Worm (Caenorhabditis elegans) whole organism, mixed stage, embryonic: Measurements from ENCODE around the gene odr-10.
A peak's percentile ranks its signal among the peaks of the same experiment; 100 is the strongest.
"Not testable (repeated sequence)": the region's sequence is repeated elsewhere in the genome, so short reads cannot be mapped to it uniquely, and the experiment has no call there.

Experiments used
- M03D4.4 ChIP-seq: sonication (generic microtip); optimal IDR thresholded peaks from 2 replicates; lab custom pipeline; 2017; ENCODE audit warnings: mild to moderate bottlenecking, missing genetic modification characterization, missing compliant biosample characterization
- bed-3 ChIP-seq: fragments of 200-800 bp; sonication (Bioruptor generic); optimal IDR thresholded peaks from 3 replicates; lab custom pipeline; 2018; ENCODE audit warnings: mild to moderate bottlenecking, missing genetic modification characterization, moderate library complexity, missing compliant biosample characterization
- blmp-1 ChIP-seq: fragments of 150-350 bp; optimal IDR thresholded peaks from 2 replicates; lab custom pipeline; 2014; ENCODE audit warnings: missing biosample characterization, missing genetic modification characterization
- ceh-39 ChIP-seq: fragments of 150-350 bp; optimal IDR thresholded peaks from 2 replicates; lab custom pipeline; 2014; ENCODE audit warnings: missing biosample characterization, missing genetic modification characterization
- ceh-43 ChIP-seq: fragments of 200-800 bp; sonication (Bioruptor generic); optimal IDR thresholded peaks from 2 replicates; lab custom pipeline; 2018; ENCODE audit warnings: mild to moderate bottlenecking, missing genetic modification characterization, moderate library complexity, missing compliant biosample characterization
- ceh-83 ChIP-seq: fragments of 200-800 bp; sonication (Bioruptor generic); optimal IDR thresholded peaks from 2 replicates; lab custom pipeline; 2018; ENCODE audit warnings: mild to moderate bottlenecking, missing genetic modification characterization, missing compliant biosample characterization
- ces-1 ChIP-seq: fragments of 150-350 bp; optimal IDR thresholded peaks from 2 replicates; lab custom pipeline; 2014; ENCODE audit warnings: missing biosample characterization, missing genetic modification reagents, missing genetic modification characterization
- cnd-1 ChIP-seq: fragments of 200-800 bp; sonication (Bioruptor generic); optimal IDR thresholded peaks from 2 replicates; lab custom pipeline; 2018; ENCODE audit warnings: mild to moderate bottlenecking, missing genetic modification characterization, missing compliant biosample characterization
- drap-1 ChIP-seq: fragments of 200-800 bp; sonication (Bioruptor generic); optimal IDR thresholded peaks from 3 replicates; lab custom pipeline; 2018; ENCODE audit warnings: mild to moderate bottlenecking, missing genetic modification characterization, missing compliant biosample characterization
- elt-3 ChIP-seq: fragments of 150-350 bp; optimal IDR thresholded peaks from 2 replicates; lab custom pipeline; 2014; ENCODE audit warnings: missing biosample characterization, missing genetic modification characterization
- flh-1 ChIP-seq: fragments of 200-800 bp; sonication (Bioruptor generic); optimal IDR thresholded peaks from 2 replicates; lab custom pipeline; 2018; ENCODE audit warnings: mild to moderate bottlenecking, missing genetic modification characterization, moderate library complexity, missing compliant biosample characterization
- ham-2 ChIP-seq: fragments of 200-800 bp; sonication (Bioruptor generic); optimal IDR thresholded peaks from 2 replicates; lab custom pipeline; 2018; ENCODE audit warnings: mild to moderate bottlenecking, missing genetic modification characterization, missing compliant biosample characterization
- hlh-1 ChIP-seq: fragments of 150-350 bp; optimal IDR thresholded peaks from 2 replicates; lab custom pipeline; 2014; ENCODE audit warnings: missing biosample characterization, missing genetic modification reagents, missing genetic modification characterization
- lin-32 ChIP-seq: fragments of 200-800 bp; sonication (Bioruptor generic); optimal IDR thresholded peaks from 2 replicates; lab custom pipeline; 2018; ENCODE audit warnings: mild to moderate bottlenecking, missing genetic modification characterization, missing compliant biosample characterization
- lsy-2 ChIP-seq: fragments of 150-350 bp; optimal IDR thresholded peaks from 2 replicates; lab custom pipeline; 2014; ENCODE audit warnings: missing biosample characterization, missing genetic modification characterization
- mab-5 ChIP-seq: fragments of 150-350 bp; optimal IDR thresholded peaks from 2 replicates; lab custom pipeline; 2014; ENCODE audit warnings: missing biosample characterization, missing genetic modification characterization
- mep-1 ChIP-seq: fragments of 150-350 bp; optimal IDR thresholded peaks from 2 replicates; lab custom pipeline; 2017; ENCODE audit warnings: missing biosample characterization, missing genetic modification reagents, missing genetic modification characterization, inconsistent platforms
- mls-2 ChIP-seq: sonication (generic microtip); optimal IDR thresholded peaks from 2 replicates; lab custom pipeline; 2016; ENCODE audit warnings: mild to moderate bottlenecking, missing genetic modification characterization, moderate library complexity, missing compliant biosample characterization
- nhr-12 ChIP-seq: fragments of 150-350 bp; optimal IDR thresholded peaks from 2 replicates; lab custom pipeline; 2014; ENCODE audit warnings: missing biosample characterization, missing genetic modification characterization
- nhr-2 ChIP-seq: fragments of 150-350 bp; optimal IDR thresholded peaks from 2 replicates; lab custom pipeline; 2014; ENCODE audit warnings: missing biosample characterization, missing genetic modification characterization
- nhr-237 ChIP-seq: fragments of 150-350 bp; optimal IDR thresholded peaks from 2 replicates; lab custom pipeline; 2014; ENCODE audit warnings: missing biosample characterization, missing genetic modification characterization
- nhr-28 ChIP-seq: fragments of 150-350 bp; optimal IDR thresholded peaks from 2 replicates; lab custom pipeline; 2014; ENCODE audit warnings: missing biosample characterization, missing genetic modification characterization
- nhr-76 ChIP-seq: sonication (generic microtip); optimal IDR thresholded peaks from 2 replicates; lab custom pipeline; 2017; ENCODE audit warnings: missing biosample characterization, missing genetic modification characterization
- pha-4 ChIP-seq: fragments of 150-350 bp; optimal IDR thresholded peaks from 2 replicates; lab custom pipeline; 2018; ENCODE audit warnings: missing biosample characterization, missing genetic modification reagents, missing genetic modification characterization
- sem-2 ChIP-seq: fragments of 200-800 bp; sonication (Bioruptor generic); optimal IDR thresholded peaks from 2 replicates; lab custom pipeline; 2018; ENCODE audit warnings: mild to moderate bottlenecking, missing genetic modification characterization, missing compliant biosample characterization
- snpc-4 ChIP-seq: fragments of 150-350 bp; optimal IDR thresholded peaks from 2 replicates; lab custom pipeline; 2014; ENCODE audit warnings: missing biosample characterization, missing genetic modification characterization
- sptf-1 ChIP-seq: sonication (generic microtip); optimal IDR thresholded peaks from 2 replicates; lab custom pipeline; 2017; ENCODE audit warnings: mild to moderate bottlenecking, missing genetic modification characterization, moderate library complexity, missing compliant biosample characterization
- tbx-8 ChIP-seq: fragments of 200-800 bp; sonication (Bioruptor generic); optimal IDR thresholded peaks from 2 replicates; lab custom pipeline; 2018; ENCODE audit warnings: mild to moderate bottlenecking, missing genetic modification characterization, moderate library complexity, missing compliant biosample characterization
- unc-120 ChIP-seq: sonication (generic microtip); optimal IDR thresholded peaks from 2 replicates; lab custom pipeline; 2017; ENCODE audit warnings: missing genetic modification characterization, missing compliant biosample characterization; ENCODE audit not compliant: poor library complexity, severe bottlenecking
- unc-39 ChIP-seq: fragments of 150-350 bp; optimal IDR thresholded peaks from 2 replicates; lab custom pipeline; 2014; ENCODE audit warnings: missing biosample characterization, missing genetic modification characterization
- unc-62 ChIP-seq: fragments of 150-350 bp; optimal IDR thresholded peaks from 2 replicates; lab custom pipeline; 2014; ENCODE audit warnings: missing biosample characterization, missing genetic modification reagents, missing genetic modification characterization
- zip-8 ChIP-seq: fragments of 150-350 bp; optimal IDR thresholded peaks from 2 replicates; lab custom pipeline; 2014; ENCODE audit warnings: missing biosample characterization, missing genetic modification characterization
- ztf-11 ChIP-seq: fragments of 150-350 bp; optimal IDR thresholded peaks from 2 replicates; lab custom pipeline; 2014; ENCODE audit warnings: missing biosample characterization, missing genetic modification characterization

Gene odr-10

DNA sequence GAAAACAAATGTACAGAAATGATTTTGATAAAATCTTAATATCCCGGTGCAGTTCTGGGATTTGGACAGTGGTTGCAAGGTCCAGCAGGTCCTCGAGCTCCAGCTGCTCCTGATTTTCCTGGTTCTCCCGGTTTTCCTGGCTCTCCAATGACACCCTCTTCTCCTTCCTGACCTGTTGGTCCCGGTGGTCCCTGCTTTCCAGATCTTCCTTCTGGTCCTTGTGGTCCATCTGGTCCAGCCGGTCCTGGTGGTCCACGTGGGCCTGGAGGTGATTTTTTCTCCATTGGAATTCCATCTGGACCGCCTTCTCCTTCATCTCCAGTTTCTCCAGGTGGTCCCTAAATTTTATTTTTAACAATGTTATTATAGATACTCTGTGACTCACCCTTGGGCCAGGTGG lies 9.5 kb upstream of the odr-10 start:
- TF ChIP-seq mab-5 (tag; lab: Kevin White, UChicago) (no peak), blmp-1 (tag; lab: Kevin White, UChicago) (no peak), flh-1 (GFP tag; lab: Kevin White, UChicago) (no peak), M03D4.4 (no peak), ham-2 (GFP tag; lab: Kevin White, UChicago) (no peak), ztf-11 (tag; lab: Kevin White, UChicago) (no peak), pha-4 (no peak), tbx-8 (GFP tag; lab: Kevin White, UChicago) (no peak), ceh-39 (tag; lab: Kevin White, UChicago) (no peak), hlh-1 (no peak), sem-2 (GFP tag; lab: Kevin White, UChicago) (no peak), unc-62 (GFP tag; lab: Kevin White, UChicago) (no peak), nhr-2 (tag; lab: Kevin White, UChicago) (no peak)

DNA sequence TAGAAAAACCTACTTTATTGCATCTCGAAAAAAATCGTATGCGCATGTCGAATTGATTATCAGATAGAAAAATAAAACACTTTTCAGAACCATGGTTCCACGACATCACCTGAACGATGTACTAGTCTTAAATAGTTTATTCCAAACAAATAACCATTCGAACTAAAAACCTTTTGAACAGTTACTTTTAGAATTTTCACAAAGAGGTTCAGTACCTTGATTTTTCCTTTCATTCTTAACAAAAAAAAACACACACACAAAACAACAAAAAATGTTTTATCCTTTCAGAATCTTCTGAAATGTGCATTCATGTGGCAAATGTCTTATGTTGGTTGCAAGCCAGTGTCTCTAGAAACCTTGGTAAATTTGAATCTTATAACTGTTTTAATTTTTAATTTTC lies 9.0 kb upstream of the odr-10 start, which contains the start of gene F41C6.4:
F41C6.4 (minus strand) TSS at position 101 of the 400 bp plus-strand sequence.
- TF ChIP-seq mep-1 (tag; lab: Kevin White, UChicago): no peak
- no peak for TF ChIP-seq bed-3 (GFP tag; lab: Kevin White, UChicago)
- TF ChIP-seq unc-39 (tag; lab: Kevin White, UChicago): no peak
- TF ChIP-seq snpc-4 (tag; lab: Kevin White, UChicago): no peak
- TF ChIP-seq lsy-2: no peak
- TF ChIP-seq nhr-76 (tag; lab: Kevin White, UChicago): no peak
- no peak for TF ChIP-seq drap-1 (GFP tag; lab: Kevin White, UChicago)
- TF ChIP-seq nhr-28 (tag; lab: Kevin White, UChicago): no peak
- no peak for TF ChIP-seq mls-2 (tag; lab: Kevin White, UChicago)
- TF ChIP-seq zip-8: no peak
- no peak for TF ChIP-seq elt-3 (tag; lab: Kevin White, UChicago)
- TF ChIP-seq mab-5 (tag; lab: Kevin White, UChicago): no peak
- TF ChIP-seq flh-1 (GFP tag; lab: Kevin White, UChicago): no peak
- TF ChIP-seq ham-2 (GFP tag; lab: Kevin White, UChicago): no peak
- no peak for TF ChIP-seq ces-1
- no peak for TF ChIP-seq ceh-43 (GFP tag; lab: Kevin White, UChicago)
- no peak for TF ChIP-seq nhr-237
- no peak for TF ChIP-seq hlh-1

DNA sequence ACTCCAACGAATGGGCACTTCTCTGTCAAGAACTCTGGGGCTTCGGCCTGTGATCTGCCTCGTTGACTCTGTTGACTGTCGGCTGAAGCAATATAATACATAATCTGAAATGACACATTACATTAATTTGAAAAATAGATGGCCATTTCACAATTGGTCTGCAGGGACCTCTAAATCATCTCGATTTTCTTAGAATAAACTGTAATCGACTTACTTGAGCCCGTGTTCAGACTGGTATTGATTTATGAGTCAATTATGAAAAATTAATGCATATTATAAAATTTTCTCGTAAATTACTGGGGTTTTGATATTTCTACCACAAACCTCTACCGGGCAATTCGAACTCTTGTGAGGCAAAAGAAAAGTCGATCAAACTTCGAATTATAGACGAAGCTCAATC lies 2.9 kb upstream of the odr-10 start, which contains the start of gene C53B7.6:
C53B7.6 (minus strand) TSS at position 101 of the 400 bp plus-strand sequence.
- not testable (repeated sequence) for TF ChIP-seq sem-2 (GFP tag; lab: Kevin White, UChicago); sptf-1 (tag; lab: Kevin White, UChicago); mab-5 (tag; lab: Kevin White, UChicago)
- TF ChIP-seq, all 35 proteins: peak for 0; not testable (repeated sequence) for 35

DNA sequence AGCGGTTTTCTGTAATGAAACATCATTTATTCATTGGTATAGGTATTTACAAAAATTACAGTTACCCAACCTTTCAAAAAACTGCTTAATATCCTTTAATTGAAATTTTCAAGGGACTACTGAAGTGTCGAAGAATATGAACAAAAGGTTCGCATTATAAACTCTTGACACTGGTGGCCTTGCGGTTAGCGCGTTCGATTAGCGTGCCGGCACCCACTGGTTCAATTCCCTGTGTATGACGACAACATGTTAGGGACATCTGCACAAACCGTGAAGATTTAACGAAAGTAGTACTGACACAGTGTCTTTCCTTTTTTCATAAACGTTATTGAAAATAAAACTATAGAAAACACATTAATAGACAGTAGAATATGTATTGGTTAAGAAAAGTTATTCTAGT lies 2.0 kb upstream of the odr-10 start:
- TF ChIP-seq unc-120 (tag; lab: Kevin White, UChicago): peak; percentile 15
- peak; percentile 76 for TF ChIP-seq cnd-1 (tag; lab: Kevin White, UChicago)
- TF ChIP-seq ceh-83: peak; percentile 31
- TF ChIP-seq sptf-1 (tag; lab: Kevin White, UChicago): peak; percentile 41
- no peak for TF ChIP-seq flh-1 (GFP tag; lab: Kevin White, UChicago)
- TF ChIP-seq M03D4.4: peak; percentile 7
- TF ChIP-seq drap-1 (GFP tag; lab: Kevin White, UChicago): peak; percentile 52
- peak; percentile 42 for TF ChIP-seq ham-2 (GFP tag; lab: Kevin White, UChicago)
- peak; percentile 5 for TF ChIP-seq sem-2 (GFP tag; lab: Kevin White, UChicago)
- TF ChIP-seq nhr-237: no peak
- no peak for TF ChIP-seq nhr-2 (tag; lab: Kevin White, UChicago)
- no peak for TF ChIP-seq mls-2 (tag; lab: Kevin White, UChicago)
- no peak for TF ChIP-seq unc-62 (GFP tag; lab: Kevin White, UChicago)
- no peak for TF ChIP-seq bed-3 (GFP tag; lab: Kevin White, UChicago)
- peak; percentile 5 for TF ChIP-seq lin-32 (GFP tag; lab: Kevin White, UChicago)
- TF ChIP-seq, all 35 proteins: peak for 9

DNA sequence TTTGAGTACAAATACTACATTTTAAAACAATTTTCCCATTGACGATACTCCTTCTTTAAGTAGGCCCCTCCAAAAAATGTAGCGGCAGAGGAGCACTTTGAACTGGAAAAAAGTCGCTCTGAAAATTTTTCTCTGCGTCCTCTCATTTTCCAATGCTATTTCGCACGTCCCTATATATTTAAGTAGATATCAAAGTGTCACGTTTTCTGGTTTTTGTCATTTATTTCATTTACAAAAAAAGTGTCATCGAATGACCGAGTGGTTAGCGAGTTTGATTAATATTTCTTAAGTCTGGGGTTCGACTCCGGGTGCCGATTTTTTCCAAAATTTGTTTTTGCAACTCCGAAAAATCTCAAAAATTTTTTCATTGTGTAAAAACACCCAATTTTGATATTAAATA lies 1.2 kb upstream of the odr-10 start:
- no peak for TF ChIP-seq hlh-1
- TF ChIP-seq nhr-12 (tag; lab: Kevin White, UChicago): no peak
- no peak for TF ChIP-seq drap-1 (GFP tag; lab: Kevin White, UChicago)
